Fruit fly (Drosophila melanogaster): ENCODE data around the gene HIP.
A peak's percentile ranks its signal among the peaks of the same experiment; 100 is the strongest.

HIP gene

dm6 chrX:3777236-3777635 is 21.7 kb upstream of the HIP start:
- peak; percentile 29 for TF ChIP-seq brk (GFP tag; optimal IDR thresholded peaks at IDR 0.05)
- TF ChIP-seq Abd-B (GFP tag; optimal IDR thresholded peaks at IDR 0.05): no peak
- TF ChIP-seq psq (GFP tag; optimal IDR thresholded peaks at IDR 0.05): peak; percentile 59
- peak; percentile 51 for TF ChIP-seq OdsH (GFP tag; optimal IDR thresholded peaks at IDR 0.05)
- TF ChIP-seq CG9705 (GFP tag; optimal IDR thresholded peaks at IDR 0.05): peak; percentile 34
- peak; percentile 84 for TF ChIP-seq Hr83 (GFP tag; optimal IDR thresholded peaks at IDR 0.05; ENCODE audit: poor library complexity, severe bottlenecking)
- TF ChIP-seq br (GFP tag; optimal IDR thresholded peaks at IDR 0.05): peak; percentile 75
- no peak for TF ChIP-seq GATAd (GFP tag; optimal IDR thresholded peaks at IDR 0.05)
- TF ChIP-seq dl (GFP tag; optimal IDR thresholded peaks at IDR 0.05; ENCODE audit: insufficient read depth in 1 of 2, partially characterized antibody in 2 of 2): peak; percentile 35 to 67
- peak; percentile 72 for TF ChIP-seq Hnf4 (GFP tag; optimal IDR thresholded peaks at IDR 0.05)
- TF ChIP-seq Hr78 (GFP tag; optimal IDR thresholded peaks at IDR 0.05): no peak
- TF ChIP-seq N (GFP tag; optimal IDR thresholded peaks at IDR 0.05): no peak
- peak; percentile 82 for TF ChIP-seq h (GFP tag; optimal IDR thresholded peaks at IDR 0.05)
- peak; percentile 3 for TF ChIP-seq Mio (GFP tag; optimal IDR thresholded peaks at IDR 0.05)
- peak; percentile 31 for TF ChIP-seq sage (GFP tag; optimal IDR thresholded peaks at IDR 0.05)
- peak in 1 of 2 experiments; percentile 32 for TF ChIP-seq foxo (GFP tag; optimal IDR thresholded peaks at IDR 0.05)
- TF ChIP-seq Dif (GFP tag; optimal IDR thresholded peaks at IDR 0.05; ENCODE audit: partially characterized antibody): peak; percentile 18
- peak; percentile 49 for TF ChIP-seq fru (GFP tag; optimal IDR thresholded peaks at IDR 0.05)
- TF ChIP-seq woc (GFP tag; optimal IDR thresholded peaks at IDR 0.05): no peak
- peak; percentile 56 for TF ChIP-seq CrebA (GFP tag; optimal IDR thresholded peaks at IDR 0.05; ENCODE audit: borderline replicate concordance)
- TF ChIP-seq jim (GFP tag; optimal IDR thresholded peaks at IDR 0.05): peak; percentile 78
- peak; percentile 67 for TF ChIP-seq Sp1 (GFP tag; optimal IDR thresholded peaks at IDR 0.05)
- peak; percentile 80 for TF ChIP-seq rgr (GFP tag; optimal IDR thresholded peaks at IDR 0.05)
- TF ChIP-seq Dfd (GFP tag; optimal IDR thresholded peaks at IDR 0.05): no peak
- peak; percentile 26 for TF ChIP-seq dsf (GFP tag; optimal IDR thresholded peaks at IDR 0.05; ENCODE audit: borderline replicate concordance)
- TF ChIP-seq Jra (GFP tag; optimal IDR thresholded peaks at IDR 0.05): peak; percentile 66
- no peak for TF ChIP-seq HLH106 (tag; optimal IDR thresholded peaks at IDR 0.05)
- TF ChIP-seq Rel (GFP tag; optimal IDR thresholded peaks at IDR 0.05): peak; percentile 32
- peak; percentile 43 for TF ChIP-seq Rel (tag; optimal IDR thresholded peaks at IDR 0.05)
- no peak for TF ChIP-seq usp (GFP tag; optimal IDR thresholded peaks at IDR 0.05)
- peak; percentile 42 for TF ChIP-seq CG32264 (GFP tag; optimal IDR thresholded peaks at IDR 0.05)

- no peak for TF ChIP-seq CG32264 (GFP tag; optimal IDR thresholded peaks at IDR 0.05)
- no peak for TF ChIP-seq dsf (GFP tag; optimal IDR thresholded peaks at IDR 0.05; ENCODE audit: borderline replicate concordance)
- no peak for TF ChIP-seq pan (optimal IDR thresholded peaks at IDR 0.05)
- TF ChIP-seq sv (GFP tag; optimal IDR thresholded peaks at IDR 0.05): no peak
- TF ChIP-seq Sp1 (GFP tag; optimal IDR thresholded peaks at IDR 0.05): peak; percentile 76
- TF ChIP-seq jim (GFP tag; optimal IDR thresholded peaks at IDR 0.05): peak; percentile 1
- TF ChIP-seq GATAd (GFP tag; optimal IDR thresholded peaks at IDR 0.05): no peak
- TF ChIP-seq woc (GFP tag; optimal IDR thresholded peaks at IDR 0.05): peak; percentile 12
- TF ChIP-seq dl (GFP tag; optimal IDR thresholded peaks at IDR 0.05; ENCODE audit: insufficient read depth in 1 of 2, partially characterized antibody in 2 of 2): peak in 1 of 2 experiments; percentile 29
- no peak for TF ChIP-seq rgr (GFP tag; optimal IDR thresholded peaks at IDR 0.05)
- TF ChIP-seq usp (GFP tag; optimal IDR thresholded peaks at IDR 0.05): no peak
- peak; percentile 37 for TF ChIP-seq Hnf4 (GFP tag; optimal IDR thresholded peaks at IDR 0.05)
- peak; percentile 42 for TF ChIP-seq Hr83 (GFP tag; optimal IDR thresholded peaks at IDR 0.05; ENCODE audit: poor library complexity, severe bottlenecking)
- peak; percentile 37 for TF ChIP-seq Dif (GFP tag; optimal IDR thresholded peaks at IDR 0.05; ENCODE audit: partially characterized antibody)
- no peak for TF ChIP-seq Vsx2 (GFP tag; optimal IDR thresholded peaks at IDR 0.05; ENCODE audit: partially characterized antibody)
- peak; percentile 52 for TF ChIP-seq sage (GFP tag; optimal IDR thresholded peaks at IDR 0.05)
- peak; percentile 36 for TF ChIP-seq brk (GFP tag; optimal IDR thresholded peaks at IDR 0.05)
- TF ChIP-seq dmrt93B (GFP tag; optimal IDR thresholded peaks at IDR 0.05): no peak
- no peak for TF ChIP-seq fru (GFP tag; optimal IDR thresholded peaks at IDR 0.05)
- TF ChIP-seq Rel (GFP tag; optimal IDR thresholded peaks at IDR 0.05): peak; percentile 79
- peak; percentile 76 for TF ChIP-seq Rel (tag; optimal IDR thresholded peaks at IDR 0.05)
- no peak for TF ChIP-seq Mio (GFP tag; optimal IDR thresholded peaks at IDR 0.05)
- TF ChIP-seq N (GFP tag; optimal IDR thresholded peaks at IDR 0.05): no peak
- peak; percentile 7 for TF ChIP-seq Jra (GFP tag; optimal IDR thresholded peaks at IDR 0.05)
- peak; percentile 55 for TF ChIP-seq psq (GFP tag; optimal IDR thresholded peaks at IDR 0.05)
- TF ChIP-seq br (GFP tag; optimal IDR thresholded peaks at IDR 0.05): no peak
- TF ChIP-seq CrebA (GFP tag; optimal IDR thresholded peaks at IDR 0.05; ENCODE audit: borderline replicate concordance): peak; percentile 65
- no peak for TF ChIP-seq lola (GFP tag; optimal IDR thresholded peaks at IDR 0.05)
- peak in 1 of 2 experiments; percentile 48 for TF ChIP-seq foxo (GFP tag; optimal IDR thresholded peaks at IDR 0.05)
- peak; percentile 28 for TF ChIP-seq h (GFP tag; optimal IDR thresholded peaks at IDR 0.05)
- no peak for TF ChIP-seq Myc (optimal IDR thresholded peaks at IDR 0.05)
- peak; percentile 10 for TF ChIP-seq OdsH (GFP tag; optimal IDR thresholded peaks at IDR 0.05)
- no peak for TF ChIP-seq tai (GFP tag; optimal IDR thresholded peaks at IDR 0.05)
- no peak for TF ChIP-seq ey (GFP tag; optimal IDR thresholded peaks at IDR 0.05)
- no peak for TF ChIP-seq HLH106 (tag; optimal IDR thresholded peaks at IDR 0.05)
These were observed 20.6 kb upstream of the HIP start for dm6 chrX:3778135-3778951.

Measured in whole organism, wandering third instar larva.